Worm (Caenorhabditis elegans): ENCODE data around the gene F36H5.10.

DNA sequence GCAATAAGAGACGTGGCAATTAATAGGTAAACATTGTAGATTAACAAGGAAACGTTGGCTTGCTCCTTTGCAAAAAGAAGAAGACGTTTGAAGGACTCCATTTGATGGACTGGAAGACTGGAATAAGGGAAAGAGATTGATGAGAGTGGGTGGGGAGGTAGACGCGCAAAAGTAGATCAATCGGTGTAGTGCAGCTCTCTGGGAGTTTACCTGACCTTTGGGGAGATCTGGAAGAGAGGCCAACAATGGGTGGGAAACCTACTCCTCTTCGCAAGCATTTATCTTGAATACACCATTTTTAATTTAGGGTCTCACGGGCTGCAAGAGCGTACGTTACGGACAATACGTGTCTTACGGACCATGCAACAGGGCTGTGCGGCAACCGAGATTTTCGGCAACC, 49.2 kb downstream of the F36H5.10 start, which contains the start of gene C08F1.12:
- TF ChIP-seq unc-39 (tag; optimal IDR thresholded peaks at IDR 0.05) (no peak), lin-32 (GFP tag; optimal IDR thresholded peaks at IDR 0.05) (no peak), mep-1 (tag; optimal IDR thresholded peaks at IDR 0.05) (no peak)

All from whole organism, mixed stage, embryonic.